Fruit fly (Drosophila melanogaster) whole organism: ENCODE data around the gene brwl.

Experiments
- CG8478 ChIP-seq: fragments of >200 bp; optimal IDR thresholded peaks from 2 replicates; lab custom pipeline; 2018; ENCODE audit warnings: inconsistent platforms
- Dll ChIP-seq: fragments of >200 bp; optimal IDR thresholded peaks from 2 replicates; lab custom pipeline; 2017
- psq ChIP-seq: fragments of >200 bp; optimal IDR thresholded peaks from 2 replicates; lab custom pipeline; 2017
- usp ChIP-seq: fragments of >200 bp; optimal IDR thresholded peaks from 2 replicates; lab custom pipeline; 2017; ENCODE audit warnings: missing biosample characterization, missing genetic modification characterization, mixed read lengths

DNA sequence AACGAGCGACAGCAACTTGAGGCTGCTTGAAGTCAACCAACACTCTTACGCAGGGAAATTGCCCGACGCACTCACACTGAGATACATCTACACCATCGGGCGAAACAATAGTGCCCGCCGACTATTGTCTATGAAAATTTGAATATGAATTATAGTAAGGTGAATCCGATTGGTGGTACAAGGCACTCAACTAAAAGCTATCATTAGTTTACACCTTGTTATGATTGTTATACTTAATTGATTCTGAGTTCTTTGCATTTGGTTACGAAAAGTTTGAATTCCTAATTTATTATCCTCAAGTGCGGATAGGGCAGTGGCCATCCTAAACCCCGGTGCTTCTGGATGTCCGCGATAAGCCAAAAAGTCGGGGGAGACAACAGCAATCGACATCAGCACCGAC lies 6.0 kb upstream of the brwl start:
- TF ChIP-seq usp (GFP tag; lab: Kevin White, UChicago) (no peak), psq (lab: Kevin White, UChicago) (no peak), CG8478 (no peak), Dll (lab: Kevin White, UChicago) (no peak)
